Fruit fly (Drosophila melanogaster) whole organism, prepupa: ENCODE data around the gene CG3032.

ENCODE experiments used
- Blimp-1 ChIP-seq: fragments of 200-800 bp; sonication (Bioruptor generic); optimal IDR thresholded peaks from 3 replicates; lab custom pipeline; 2017; ENCODE audit warnings: missing biosample characterization, missing genetic modification characterization, mild to moderate bottlenecking, moderate library complexity, missing genetic modification reagents
- CG10631 ChIP-seq: fragments of 200-800 bp; sonication (Bioruptor generic); optimal IDR thresholded peaks from 2 replicates; lab custom pipeline; 2016; ENCODE audit warnings: missing biosample characterization, missing genetic modification characterization
- CG11294 ChIP-seq: fragments of 200-800 bp; sonication (Bioruptor generic); IDR thresholded peaks from 2 replicates; pipeline ENCODE4 v1.3.6; 2022; ENCODE audit warnings: missing biosample characterization, missing genetic modification characterization
- CG11762 ChIP-seq: fragments of 200-800 bp; sonication (Bioruptor generic); optimal IDR thresholded peaks from 3 replicates; lab custom pipeline; 2016; ENCODE audit warnings: missing biosample characterization, missing genetic modification characterization; ENCODE audit not compliant: insufficient read depth
- CG15336 ChIP-seq: fragments of 200-800 bp; sonication (Bioruptor generic); IDR thresholded peaks from 2 replicates; pipeline ENCODE4 v1.3.6; 2022; ENCODE audit warnings: missing biosample characterization, missing genetic modification characterization
- CG16779 ChIP-seq: fragments of 200-800 bp; sonication (Bioruptor generic); optimal IDR thresholded peaks from 3 replicates; lab custom pipeline; 2017; ENCODE audit warnings: missing biosample characterization, mild to moderate bottlenecking, missing genetic modification characterization
- CG3032 ChIP-seq: fragments of 200-800 bp; optimal IDR thresholded peaks from 2 replicates; lab custom pipeline; 2019; ENCODE audit warnings: missing biosample characterization, mild to moderate bottlenecking, missing genetic modification characterization, moderate library complexity
- CG31627 ChIP-seq: fragments of 200-800 bp; sonication (Bioruptor generic); optimal IDR thresholded peaks from 3 replicates; lab custom pipeline; 2016; ENCODE audit warnings: missing biosample characterization, missing genetic modification characterization
- CG34406 ChIP-seq: fragments of 200-800 bp; sonication (Bioruptor generic); optimal IDR thresholded peaks from 3 replicates; lab custom pipeline; 2016; ENCODE audit warnings: missing biosample characterization, missing genetic modification characterization
- CG3919 ChIP-seq: fragments of 200-800 bp; sonication (Bioruptor generic); optimal IDR thresholded peaks from 3 replicates; lab custom pipeline; 2016; ENCODE audit warnings: missing biosample characterization, missing genetic modification characterization
- CG4318 ChIP-seq: fragments of 200-800 bp; sonication (Bioruptor generic); optimal IDR thresholded peaks from 3 replicates; lab custom pipeline; 2017; ENCODE audit warnings: missing biosample characterization, mild to moderate bottlenecking, missing genetic modification characterization
- CG6163 ChIP-seq: fragments of 200-800 bp; sonication (Bioruptor generic); IDR thresholded peaks from 3 replicates; pipeline ENCODE4 v1.3.6; 2022; ENCODE audit warnings: missing biosample characterization, missing genetic modification characterization
- CG6276 ChIP-seq: fragments of 200-800 bp; sonication (Bioruptor generic); optimal IDR thresholded peaks from 2 replicates; lab custom pipeline; 2017; ENCODE audit warnings: missing biosample characterization, mild to moderate bottlenecking, missing genetic modification characterization
- CG6792 ChIP-seq: fragments of 200-800 bp; sonication (Bioruptor generic); optimal IDR thresholded peaks from 3 replicates; lab custom pipeline; 2016; ENCODE audit warnings: missing biosample characterization, missing genetic modification characterization
- CG6808 ChIP-seq: fragments of 200-800 bp; sonication (Bioruptor generic); optimal IDR thresholded peaks from 3 replicates; lab custom pipeline; 2017; ENCODE audit warnings: missing biosample characterization, missing genetic modification characterization, mild to moderate bottlenecking, moderate library complexity, missing genetic modification reagents
- CG6854 ChIP-seq: fragments of 200-800 bp; sonication (Bioruptor generic); optimal IDR thresholded peaks from 2 replicates; lab custom pipeline; 2017; ENCODE audit warnings: missing biosample characterization, mild to moderate bottlenecking, missing genetic modification characterization
- CG7368 ChIP-seq: fragments of 200-800 bp; sonication (Bioruptor generic); optimal IDR thresholded peaks from 3 replicates; lab custom pipeline; 2016; ENCODE audit warnings: missing biosample characterization, missing genetic modification characterization
- CG8119 ChIP-seq: fragments of 200-800 bp; sonication (Bioruptor generic); IDR thresholded peaks from 3 replicates; pipeline ENCODE4 v1.3.6; 2022; ENCODE audit warnings: missing biosample characterization, missing genetic modification characterization
- CG8319 ChIP-seq: fragments of 200-800 bp; sonication (Bioruptor generic); optimal IDR thresholded peaks from 3 replicates; lab custom pipeline; 2016; ENCODE audit warnings: missing biosample characterization, missing genetic modification characterization
- CG8632 ChIP-seq: fragments of 200-800 bp; sonication (Bioruptor generic); optimal IDR thresholded peaks from 3 replicates; lab custom pipeline; 2016; ENCODE audit warnings: missing biosample characterization, missing genetic modification characterization
- Ets21C ChIP-seq: fragments of 200-800 bp; sonication (Bioruptor generic); optimal IDR thresholded peaks from 3 replicates; lab custom pipeline; 2016; ENCODE audit warnings: missing biosample characterization, missing genetic modification characterization
- Ets96B ChIP-seq: fragments of 200-800 bp; optimal IDR thresholded peaks from 2 replicates; lab custom pipeline; 2019; ENCODE audit warnings: missing biosample characterization, mild to moderate bottlenecking, missing genetic modification characterization, moderate library complexity
- Hr38 ChIP-seq: sonication (Bioruptor generic); optimal IDR thresholded peaks from 2 replicates; lab custom pipeline; 2016; ENCODE audit warnings: missing biosample characterization, missing genetic modification characterization
- Hr39 ChIP-seq: fragments of 200-800 bp; sonication (Bioruptor generic); optimal IDR thresholded peaks from 2 replicates; lab custom pipeline; 2016; ENCODE audit warnings: missing biosample characterization, missing genetic modification characterization
- Hr4 ChIP-seq: fragments of 200-800 bp; sonication (Bioruptor generic); optimal IDR thresholded peaks from 3 replicates; lab custom pipeline; 2016; ENCODE audit warnings: missing biosample characterization, missing genetic modification characterization
- Met ChIP-seq: fragments of 200-800 bp; sonication (Bioruptor generic); optimal IDR thresholded peaks from 3 replicates; lab custom pipeline; 2016; ENCODE audit warnings: missing biosample characterization, missing genetic modification characterization
- OdsH ChIP-seq: fragments of 200-800 bp; sonication (Bioruptor generic); optimal IDR thresholded peaks from 3 replicates; lab custom pipeline; 2016; ENCODE audit warnings: missing biosample characterization, missing genetic modification characterization
- Smox ChIP-seq: fragments of 200-800 bp; sonication (Bioruptor generic); optimal IDR thresholded peaks from 3 replicates; lab custom pipeline; 2016; ENCODE audit warnings: missing biosample characterization, missing genetic modification characterization
- Sox102F ChIP-seq: fragments of 200-800 bp; sonication (Bioruptor generic); optimal IDR thresholded peaks from 2 replicates; lab custom pipeline; 2016; ENCODE audit warnings: missing biosample characterization, mild to moderate bottlenecking, missing genetic modification characterization
- Sox15 ChIP-seq: fragments of 200-800 bp; sonication (Bioruptor generic); optimal IDR thresholded peaks from 3 replicates; lab custom pipeline; 2016; ENCODE audit warnings: missing biosample characterization, missing genetic modification characterization
- cyc ChIP-seq: fragments of 200-800 bp; sonication (Bioruptor generic); optimal IDR thresholded peaks from 3 replicates; lab custom pipeline; 2016; ENCODE audit warnings: missing biosample characterization, missing genetic modification characterization
- dac ChIP-seq: fragments of 200-800 bp; sonication (Bioruptor generic); optimal IDR thresholded peaks from 2 replicates; lab custom pipeline; 2017; ENCODE audit warnings: missing biosample characterization, mild to moderate bottlenecking, missing genetic modification characterization
- dsx ChIP-seq: fragments of 200-800 bp; optimal IDR thresholded peaks from 3 replicates; lab custom pipeline; 2019; ENCODE audit warnings: missing biosample characterization, mild to moderate bottlenecking, missing genetic modification characterization, moderate library complexity; ENCODE audit not compliant: poor library complexity, severe bottlenecking
- eg ChIP-seq: fragments of 200-800 bp; sonication (Bioruptor generic); IDR thresholded peaks from 3 replicates; pipeline ENCODE4 v1.3.6; 2022; ENCODE audit warnings: missing biosample characterization, missing genetic modification characterization
- esn ChIP-seq: fragments of 200-800 bp; sonication (Bioruptor generic); optimal IDR thresholded peaks from 2 replicates; lab custom pipeline; 2016; ENCODE audit warnings: missing biosample characterization, mild to moderate bottlenecking, missing genetic modification characterization, moderate library complexity
- fd59A ChIP-seq: fragments of 200-800 bp; sonication (Bioruptor generic); optimal IDR thresholded peaks from 2 replicates; lab custom pipeline; 2017; ENCODE audit warnings: missing biosample characterization, mild to moderate bottlenecking, missing genetic modification characterization, missing genetic modification reagents
- fkh ChIP-seq: fragments of 200-800 bp; sonication (Bioruptor generic); optimal IDR thresholded peaks from 3 replicates; lab custom pipeline; 2017; ENCODE audit warnings: missing biosample characterization, mild to moderate bottlenecking, missing genetic modification characterization, moderate library complexity
- lz ChIP-seq: fragments of 200-800 bp; sonication (Bioruptor generic); optimal IDR thresholded peaks from 3 replicates; lab custom pipeline; 2016; ENCODE audit warnings: missing biosample characterization, missing genetic modification characterization
- net ChIP-seq: fragments of 200-800 bp; sonication (Bioruptor generic); optimal IDR thresholded peaks from 3 replicates; lab custom pipeline; 2016; ENCODE audit warnings: missing biosample characterization, missing genetic modification characterization
- salr ChIP-seq, 2 experiments: fragments of 200-800 bp; sonication (Bioruptor generic); optimal IDR thresholded peaks; 3 replicates each; lab custom pipeline; 2016 to 2018; ENCODE audit warnings: missing biosample characterization in 2 of 2, missing genetic modification characterization in 2 of 2, mild to moderate bottlenecking in 1 of 2
- spab ChIP-seq: fragments of 200-800 bp; sonication (Bioruptor generic); optimal IDR thresholded peaks from 2 replicates; lab custom pipeline; 2017; ENCODE audit warnings: missing biosample characterization, mild to moderate bottlenecking, missing genetic modification characterization, missing genetic modification reagents
- ss ChIP-seq, 2 experiments: fragments of 200-800 bp; sonication (Bioruptor generic); optimal IDR thresholded peaks; 2 replicates in 1 of 2; 3 replicates in 1 of 2; lab custom pipeline; 2017 to 2018; ENCODE audit warnings: mild to moderate bottlenecking in 2 of 2, missing biosample characterization in 2 of 2, missing genetic modification characterization in 2 of 2, moderate library complexity in 1 of 2
- topi ChIP-seq: fragments of 200-800 bp; sonication (Bioruptor generic); optimal IDR thresholded peaks from 3 replicates; lab custom pipeline; 2016; ENCODE audit warnings: missing biosample characterization, missing genetic modification characterization
- vri ChIP-seq: fragments of 200-800 bp; sonication (Bioruptor generic); optimal IDR thresholded peaks from 3 replicates; lab custom pipeline; 2016; ENCODE audit warnings: missing biosample characterization, mild to moderate bottlenecking, missing genetic modification characterization

Gene CG3032

dm6 chrX:7011063-7011743, 2.5 kb downstream of the CG3032 start, which contains the start of the genes cm, sloth1 and sloth2 (continued):
- TF ChIP-seq eg (GFP tag; lab: Robert Waterston, UW) (peak; percentile 80), CG16779 (tag; lab: Kevin White, UChicago) (no peak), Smox (GFP tag; lab: Kevin White, UChicago) (peak; percentile 91), CG6163 (GFP tag; lab: Robert Waterston, UW) (peak; percentile 87), fd59A (GFP tag; lab: Kevin White, UChicago) (peak; percentile 66), CG6808 (GFP tag; lab: Kevin White, UChicago) (peak; percentile 72), CG8119 (GFP tag; lab: Robert Waterston, UW) (peak; percentile 79), CG11762 (peak; percentile 34), spab (peak; percentile 50), CG8319 (GFP tag; lab: Kevin White, UChicago) (peak; percentile 63), fkh (GFP tag; lab: Kevin White, UChicago) (peak; percentile 62), net (GFP tag; lab: Kevin White, UChicago) (peak; percentile 84), Hr4 (peak; percentile 80), esn (GFP tag; lab: Kevin White, UChicago) (peak; percentile 93), Hr39 (GFP tag; lab: Kevin White, UChicago) (peak; percentile 91)

- TF ChIP-seq dsx (GFP tag; lab: Kevin White, UChicago): peak; percentile 49
- TF ChIP-seq CG11294 (GFP tag; lab: Robert Waterston, UW): peak; percentile 28; the same call in 1 of the 2 replicates
- TF ChIP-seq cyc (GFP tag; lab: Kevin White, UChicago): peak; percentile 61
- peak; percentile 63 to 71 for TF ChIP-seq ss (GFP tag; optimal IDR thresholded peaks at IDR 0.05; lab: Kevin White, UChicago)
- peak; percentile 76 for TF ChIP-seq Hr4
- peak; percentile 73 for TF ChIP-seq lz (GFP tag; lab: Kevin White, UChicago)
- peak; percentile 48 for TF ChIP-seq CG6854 (GFP tag; lab: Kevin White, UChicago)
- TF ChIP-seq topi (GFP tag; lab: Kevin White, UChicago): peak; percentile 68
- peak; percentile 68 for TF ChIP-seq CG6276
- TF ChIP-seq dac (GFP tag; lab: Kevin White, UChicago): no peak
- TF ChIP-seq CG4318 (GFP tag; lab: Kevin White, UChicago): peak; percentile 18
- peak; percentile 45 for TF ChIP-seq CG7368 (GFP tag; lab: Kevin White, UChicago)
- peak; percentile 82 for TF ChIP-seq Ets96B
- TF ChIP-seq Sox102F (GFP tag; lab: Kevin White, UChicago): peak; percentile 73
- TF ChIP-seq Ets21C: peak; percentile 21
- TF ChIP-seq CG6808 (GFP tag; lab: Kevin White, UChicago): peak; percentile 77
- TF ChIP-seq Hr38 (GFP tag; lab: Kevin White, UChicago): no peak
- peak; percentile 67 for TF ChIP-seq OdsH (GFP tag; lab: Kevin White, UChicago)
- TF ChIP-seq CG31627: peak; percentile 37
- TF ChIP-seq CG34406 (GFP tag; lab: Kevin White, UChicago): peak; percentile 62
- peak; percentile 67 for TF ChIP-seq CG10631 (GFP tag; lab: Kevin White, UChicago)
- TF ChIP-seq Hr39 (GFP tag; lab: Kevin White, UChicago): peak; percentile 56
- peak; percentile 45 for TF ChIP-seq vri (GFP tag; lab: Kevin White, UChicago)
- no peak for TF ChIP-seq Blimp-1 (GFP tag; lab: Kevin White, UChicago)
- peak; percentile 53 for TF ChIP-seq CG6792 (GFP tag; lab: Kevin White, UChicago)
- TF ChIP-seq Met (GFP tag; lab: Kevin White, UChicago): peak; percentile 78
- peak; percentile 93 for TF ChIP-seq CG3032
- TF ChIP-seq Smox (GFP tag; lab: Kevin White, UChicago): peak; percentile 51
- TF ChIP-seq CG8632: peak; percentile 60
- peak in 1 of 2 experiments; percentile 47 for TF ChIP-seq salr (GFP tag; optimal IDR thresholded peaks at IDR 0.05; lab: Kevin White, UChicago)
- TF ChIP-seq Sox15 (GFP tag; lab: Kevin White, UChicago): peak; percentile 16
- TF ChIP-seq CG16779 (tag; lab: Kevin White, UChicago): peak; percentile 26
- TF ChIP-seq CG6163 (GFP tag; lab: Robert Waterston, UW): peak; percentile 65; the same call in 2 of the 3 replicates
- TF ChIP-seq CG3919 (GFP tag; lab: Kevin White, UChicago): peak; percentile 64
- TF ChIP-seq CG8119 (GFP tag; lab: Robert Waterston, UW): peak; percentile 79
- peak; percentile 81 for TF ChIP-seq CG15336 (GFP tag; lab: Robert Waterston, UW)
Observed at dm6 chrX:7008102-7009087, 5.3 kb downstream of the CG3032 start.
